Fruit fly (Drosophila melanogaster) Kc167 (cell line): ENCODE data around the gene CARPA.

ENCODE experiments used
- Myc ChIP-seq: fragments of >200 bp; optimal IDR thresholded peaks from 2 replicates; lab custom pipeline; 2017; ENCODE audit warnings: missing external identifiers
- insv ChIP-seq: fragments of >200 bp; optimal IDR thresholded peaks from 3 replicates; lab custom pipeline; 2018; ENCODE audit warnings: missing external identifiers
- psq ChIP-seq: fragments of >200 bp; optimal IDR thresholded peaks from 2 replicates; lab custom pipeline; 2017; ENCODE audit warnings: missing external identifiers

DNA sequence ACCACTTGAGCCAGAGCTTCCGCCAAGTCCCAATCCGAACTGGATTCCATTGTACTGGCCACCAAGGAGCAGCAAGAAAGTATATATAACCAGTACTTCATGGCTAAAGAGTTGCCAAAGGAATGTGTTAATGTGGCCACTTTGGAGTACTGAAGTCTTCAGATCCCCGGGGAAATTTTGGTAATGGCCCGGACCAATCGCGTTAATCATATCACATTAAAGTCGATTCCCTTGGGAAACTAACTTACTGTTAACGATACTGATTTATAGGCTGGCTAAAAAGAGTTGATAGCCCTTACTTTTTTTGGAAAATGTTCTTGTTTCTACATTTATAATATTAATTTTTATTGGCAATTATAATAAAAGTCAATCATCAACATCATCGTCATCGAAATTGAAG lies 40.9 kb downstream of the CARPA start, which contains the start of gene Ir7b:
- TF ChIP-seq Myc (lab: Kevin White, UChicago) (no peak), insv (lab: Kevin White, UChicago) (no peak), psq (no peak)
